Fruit fly (Drosophila melanogaster) whole organism, embryonic: Measurements from ENCODE around the gene Sik2.

Experiments
- ATbp ChIP-seq: fragments of 200-800 bp; sonication (Bioruptor generic); optimal IDR thresholded peaks from 2 replicates; lab custom pipeline; 2017; ENCODE audit warnings: missing biosample characterization, mild to moderate bottlenecking, missing genetic modification characterization, missing genetic modification reagents
- B-H1 ChIP-seq: fragments of 200-800 bp; sonication (Bioruptor generic); IDR thresholded peaks from 3 replicates; pipeline ENCODE4 v1.3.6; 2022; ENCODE audit warnings: missing biosample characterization, missing genetic modification characterization
- BEAF-32 ChIP-seq: fragments of 200-800 bp; sonication (Bioruptor generic); optimal IDR thresholded peaks from 3 replicates; lab custom pipeline; 2017; ENCODE audit warnings: missing biosample characterization, missing genetic modification characterization, mild to moderate bottlenecking, moderate library complexity, missing genetic modification reagents
- Bdp1 ChIP-seq: fragments of 200-800 bp; sonication (Bioruptor generic); optimal IDR thresholded peaks from 3 replicates; lab custom pipeline; 2016; ENCODE audit warnings: missing biosample characterization, missing genetic modification characterization
- CG11696 ChIP-seq: fragments of 200-800 bp; sonication (Bioruptor generic); IDR thresholded peaks from 2 replicates; pipeline ENCODE4 v1.3.6; 2022; ENCODE audit warnings: missing biosample characterization, missing genetic modification characterization
- CG12236 ChIP-seq: fragments of 200-800 bp; sonication (Bioruptor generic); optimal IDR thresholded peaks from 2 replicates; lab custom pipeline; 2016; ENCODE audit warnings: missing biosample characterization, missing genetic modification characterization
- CG1602 ChIP-seq: fragments of 200-800 bp; sonication (Bioruptor generic); optimal IDR thresholded peaks from 3 replicates; lab custom pipeline; 2016; ENCODE audit warnings: missing biosample characterization, missing genetic modification characterization
- CG18262 ChIP-seq: fragments of 200-800 bp; optimal IDR thresholded peaks from 3 replicates; lab custom pipeline; 2019; ENCODE audit warnings: missing biosample characterization, mild to moderate bottlenecking, missing genetic modification characterization, moderate library complexity
- CG18476 ChIP-seq: fragments of 200-800 bp; sonication (Bioruptor generic); optimal IDR thresholded peaks from 2 replicates; lab custom pipeline; 2016; ENCODE audit warnings: missing biosample characterization, mild to moderate bottlenecking, missing genetic modification characterization
- CG18619 ChIP-seq: fragments of 200-800 bp; sonication (Bioruptor generic); optimal IDR thresholded peaks from 3 replicates; lab custom pipeline; 2017; ENCODE audit warnings: missing biosample characterization, mild to moderate bottlenecking, missing genetic modification characterization
- CG33557 ChIP-seq: fragments of 200-800 bp; sonication (Bioruptor generic); optimal IDR thresholded peaks from 2 replicates; lab custom pipeline; 2019; ENCODE audit warnings: missing biosample characterization, mild to moderate bottlenecking, missing genetic modification characterization, moderate library complexity
- CG3838 ChIP-seq: fragments of 200-800 bp; sonication (Bioruptor generic); optimal IDR thresholded peaks from 3 replicates; lab custom pipeline; 2016; ENCODE audit warnings: missing biosample characterization, missing genetic modification characterization
- CG4424 ChIP-seq: fragments of 200-800 bp; sonication (Bioruptor generic); optimal IDR thresholded peaks from 3 replicates; lab custom pipeline; 2016; ENCODE audit warnings: missing biosample characterization, missing genetic modification characterization
- CG6689 ChIP-seq: fragments of 200-800 bp; sonication (Bioruptor generic); IDR thresholded peaks from 2 replicates; pipeline ENCODE4 v1.3.6; 2022; ENCODE audit warnings: missing biosample characterization, missing genetic modification characterization
- CG6813 ChIP-seq: fragments of 200-800 bp; sonication (Bioruptor generic); optimal IDR thresholded peaks from 2 replicates; lab custom pipeline; 2017; ENCODE audit warnings: missing biosample characterization, missing genetic modification characterization, mild to moderate bottlenecking, moderate library complexity, missing genetic modification reagents
- CG7987 ChIP-seq: fragments of 200-800 bp; sonication (Bioruptor generic); optimal IDR thresholded peaks from 2 replicates; lab custom pipeline; 2018; ENCODE audit warnings: missing biosample characterization, mild to moderate bottlenecking, missing genetic modification characterization, moderate library complexity
- CG9797 ChIP-seq: fragments of 200-800 bp; sonication (Bioruptor generic); optimal IDR thresholded peaks from 3 replicates; lab custom pipeline; 2018; ENCODE audit warnings: missing biosample characterization, mild to moderate bottlenecking, missing genetic modification characterization
- CG9817 ChIP-seq: fragments of 200-800 bp; sonication (Bioruptor generic); optimal IDR thresholded peaks from 2 replicates; lab custom pipeline; 2018; ENCODE audit warnings: missing biosample characterization, mild to moderate bottlenecking, missing genetic modification characterization, moderate library complexity
- Chrac-16 ChIP-seq: fragments of 200-800 bp; sonication (Bioruptor generic); optimal IDR thresholded peaks from 3 replicates; lab custom pipeline; 2016; ENCODE audit warnings: missing biosample characterization, missing genetic modification characterization
- Dref ChIP-seq: fragments of 200-800 bp; sonication (Bioruptor generic); IDR thresholded peaks from 2 replicates; pipeline ENCODE4 v1.3.6; 2022; ENCODE audit warnings: missing biosample characterization, missing genetic modification characterization
- Fer1 ChIP-seq: fragments of 200-800 bp; sonication (Bioruptor generic); optimal IDR thresholded peaks from 2 replicates; lab custom pipeline; 2017; ENCODE audit warnings: missing biosample characterization, mild to moderate bottlenecking, missing genetic modification characterization
- HLH4C ChIP-seq: fragments of 200-800 bp; sonication (Bioruptor generic); IDR thresholded peaks from 3 replicates; pipeline ENCODE4 v1.3.6; 2022; ENCODE audit warnings: missing biosample characterization, missing genetic modification characterization; ENCODE audit not compliant: partially characterized antibody
- Hmx ChIP-seq: fragments of 200-800 bp; sonication (Bioruptor generic); optimal IDR thresholded peaks from 2 replicates; lab custom pipeline; 2016; ENCODE audit warnings: missing biosample characterization, missing genetic modification characterization
- MESR4 ChIP-seq: fragments of 200-800 bp; sonication (Bioruptor generic); optimal IDR thresholded peaks from 2 replicates; lab custom pipeline; 2018; ENCODE audit warnings: missing biosample characterization, mild to moderate bottlenecking, missing genetic modification characterization, moderate library complexity
- NC2β ChIP-seq: fragments of 200-800 bp; sonication (Bioruptor generic); optimal IDR thresholded peaks from 2 replicates; lab custom pipeline; 2016; ENCODE audit warnings: missing biosample characterization, missing genetic modification characterization
- Oli ChIP-seq: fragments of 200-800 bp; sonication (Bioruptor generic); optimal IDR thresholded peaks from 2 replicates; lab custom pipeline; 2018; ENCODE audit warnings: missing biosample characterization, mild to moderate bottlenecking, missing genetic modification characterization, moderate library complexity
- Poxn ChIP-seq: fragments of 200-800 bp; sonication (Bioruptor generic); IDR thresholded peaks from 2 replicates; pipeline ENCODE4 v1.3.6; 2022; ENCODE audit warnings: missing biosample characterization, missing genetic modification characterization
- Rfx ChIP-seq: fragments of 200-800 bp; sonication (Bioruptor generic); IDR thresholded peaks from 2 replicates; pipeline ENCODE4 v1.3.6; 2022; ENCODE audit warnings: missing biosample characterization, missing genetic modification characterization
- Six4 ChIP-seq: fragments of 200-800 bp; sonication (Bioruptor generic); optimal IDR thresholded peaks from 2 replicates; lab custom pipeline; 2016; ENCODE audit warnings: missing biosample characterization, missing genetic modification characterization
- Ssrp ChIP-seq: fragments of 200-800 bp; sonication (Bioruptor generic); optimal IDR thresholded peaks from 2 replicates; lab custom pipeline; 2018; ENCODE audit warnings: missing biosample characterization, mild to moderate bottlenecking, missing genetic modification characterization, moderate library complexity
- Usf ChIP-seq: fragments of 200-800 bp; sonication (Bioruptor generic); optimal IDR thresholded peaks from 2 replicates; lab custom pipeline; 2017; ENCODE audit warnings: missing genotype, missing biosample characterization, missing genetic modification characterization
- Vsx1 ChIP-seq: fragments of 200-800 bp; sonication (Bioruptor generic); optimal IDR thresholded peaks from 2 replicates; lab custom pipeline; 2017; ENCODE audit warnings: missing biosample characterization, mild to moderate bottlenecking, missing genetic modification characterization, missing genetic modification reagents
- ap ChIP-seq: fragments of 200-800 bp; sonication (Bioruptor generic); IDR thresholded peaks from 2 replicates; pipeline ENCODE4 v1.3.6; 2022; ENCODE audit warnings: missing biosample characterization, missing genetic modification characterization
- cwo ChIP-seq: fragments of 200-800 bp; sonication (Bioruptor generic); optimal IDR thresholded peaks from 3 replicates; lab custom pipeline; 2017; ENCODE audit warnings: missing biosample characterization, missing genetic modification characterization, mild to moderate bottlenecking, moderate library complexity, missing genetic modification reagents
- danr ChIP-seq: fragments of 200-800 bp; sonication (Bioruptor generic); IDR thresholded peaks from 2 replicates; pipeline ENCODE4 v1.3.6; 2022; ENCODE audit warnings: missing biosample characterization, missing genetic modification characterization
- dati ChIP-seq: fragments of 200-800 bp; sonication (Bioruptor generic); IDR thresholded peaks from 2 replicates; pipeline ENCODE4 v1.3.6; 2022; ENCODE audit warnings: missing biosample characterization, missing genetic modification characterization
- dysf ChIP-seq: fragments of 200-800 bp; sonication (Bioruptor generic); IDR thresholded peaks from 3 replicates; pipeline ENCODE4 v1.3.6; 2022; ENCODE audit warnings: missing biosample characterization, missing genetic modification characterization
- emc ChIP-seq: fragments of 200-800 bp; sonication (Bioruptor generic); optimal IDR thresholded peaks from 2 replicates; lab custom pipeline; 2016; ENCODE audit warnings: missing biosample characterization, missing genetic modification characterization
- eyg ChIP-seq: fragments of 200-800 bp; sonication (Bioruptor generic); optimal IDR thresholded peaks from 3 replicates; lab custom pipeline; 2016; ENCODE audit warnings: missing biosample characterization, missing genetic modification characterization
- gsb-n ChIP-seq: fragments of 200-800 bp; sonication (Bioruptor generic); optimal IDR thresholded peaks from 3 replicates; lab custom pipeline; 2018; ENCODE audit warnings: missing biosample characterization, mild to moderate bottlenecking, missing genetic modification characterization
- h ChIP-seq: fragments of >200 bp; optimal IDR thresholded peaks from 2 replicates; lab custom pipeline; 2017
- hbn ChIP-seq: fragments of 200-800 bp; sonication (Bioruptor generic); IDR thresholded peaks from 2 replicates; pipeline ENCODE4 v1.3.6; 2022; ENCODE audit warnings: missing biosample characterization, missing genetic modification characterization; ENCODE audit not compliant: partially characterized antibody
- kah ChIP-seq: fragments of 200-800 bp; sonication (Bioruptor generic); optimal IDR thresholded peaks from 2 replicates; lab custom pipeline; 2018; ENCODE audit warnings: missing biosample characterization, mild to moderate bottlenecking, missing genetic modification characterization
- klu ChIP-seq: fragments of 200-800 bp; sonication (Bioruptor generic); IDR thresholded peaks from 2 replicates; pipeline ENCODE4 v1.3.6; 2022; ENCODE audit warnings: missing biosample characterization, missing genetic modification characterization
- nom ChIP-seq: fragments of 200-800 bp; sonication (Bioruptor generic); optimal IDR thresholded peaks from 2 replicates; lab custom pipeline; 2017; ENCODE audit warnings: missing biosample characterization, missing genetic modification characterization, mild to moderate bottlenecking, moderate library complexity, missing genetic modification reagents
- schlank ChIP-seq: fragments of 200-800 bp; sonication (Bioruptor generic); optimal IDR thresholded peaks from 2 replicates; lab custom pipeline; 2018; ENCODE audit warnings: missing biosample characterization, mild to moderate bottlenecking, missing genetic modification characterization
- sna ChIP-seq: fragments of 200-800 bp; sonication (Bioruptor generic); IDR thresholded peaks from 2 replicates; pipeline ENCODE4 v1.3.6; 2022; ENCODE audit warnings: missing biosample characterization, missing genetic modification characterization; ENCODE audit not compliant: partially characterized antibody
- so ChIP-seq: fragments of 200-800 bp; sonication (Bioruptor generic); IDR thresholded peaks from 3 replicates; pipeline ENCODE4 v1.3.6; 2022; ENCODE audit warnings: missing biosample characterization, missing genetic modification characterization
- toy ChIP-seq: fragments of 200-800 bp; sonication (Bioruptor generic); IDR thresholded peaks from 2 replicates; pipeline ENCODE4 v1.3.6; 2022; ENCODE audit warnings: missing biosample characterization, missing genetic modification characterization
- vnd ChIP-seq: fragments of 200-800 bp; sonication (Bioruptor generic); IDR thresholded peaks from 3 replicates; pipeline ENCODE4 v1.3.6; 2022; ENCODE audit warnings: missing biosample characterization, missing genetic modification characterization; ENCODE audit not compliant: partially characterized antibody

The Sik2 gene

dm6 chrX:2009453-2010009 is 52.2 kb downstream of the Sik2 start (continued):
- TF ChIP-seq dysf (GFP tag; lab: Robert Waterston, UW) = peak; percentile 68
- no peak; the same call in 1 of the 3 replicates for TF ChIP-seq B-H1 (GFP tag; lab: Robert Waterston, UW)
- TF ChIP-seq dati (GFP tag; lab: Robert Waterston, UW) = no peak
- TF ChIP-seq CG6689 = peak; percentile 65
- peak; percentile 22 for TF ChIP-seq BEAF-32
- TF ChIP-seq CG7987 = no peak
- TF ChIP-seq CG33557 = peak; percentile 53
- TF ChIP-seq NC2β (GFP tag; lab: Kevin White, UChicago) = peak; percentile 69
- TF ChIP-seq Usf (GFP tag; lab: Kevin White, UChicago) = peak; percentile 84
- peak; percentile 57 for TF ChIP-seq gsb-n
- TF ChIP-seq nom = no peak
- no peak for TF ChIP-seq sna
- no peak for TF ChIP-seq CG9797 (GFP tag; lab: Kevin White, UChicago)
- TF ChIP-seq Bdp1 (GFP tag; lab: Kevin White, UChicago) = peak; percentile 13
- TF ChIP-seq CG18619 (GFP tag; lab: Kevin White, UChicago) = peak; percentile 86
- TF ChIP-seq klu (GFP tag; lab: Robert Waterston, UW) = peak; percentile 30; the same call in 1 of the 2 replicates
- peak; percentile 36 for TF ChIP-seq cwo
- TF ChIP-seq Vsx1 = peak; percentile 29
- peak; percentile 85 for TF ChIP-seq Oli (tag; lab: Kevin White, UChicago)
- TF ChIP-seq so = peak; percentile 65; the same call in 1 of the 3 replicates
- TF ChIP-seq Chrac-16 (GFP tag; lab: Kevin White, UChicago) = peak; percentile 54
- TF ChIP-seq Ssrp (tag; lab: Kevin White, UChicago) = peak; percentile 76
- TF ChIP-seq Six4 (GFP tag; lab: Kevin White, UChicago) = peak; percentile 44
- TF ChIP-seq CG3838 (GFP tag; lab: Kevin White, UChicago) = peak; percentile 51
- TF ChIP-seq danr (GFP tag; lab: Robert Waterston, UW) = peak; percentile 49; the same call in 1 of the 2 replicates
- peak; percentile 9 for TF ChIP-seq CG12236 (GFP tag; lab: Kevin White, UChicago)
- TF ChIP-seq CG11696 (GFP tag; lab: Robert Waterston, UW) = no peak
- TF ChIP-seq vnd (GFP tag; lab: Robert Waterston, UW) = no peak
- TF ChIP-seq Dref (GFP tag; lab: Robert Waterston, UW) = peak; percentile 28; the same call in 1 of the 2 replicates
- no peak for TF ChIP-seq HLH4C (GFP tag; lab: Robert Waterston, UW)
- TF ChIP-seq emc = no peak
- TF ChIP-seq hbn = no peak
- TF ChIP-seq h (lab: Kevin White, UChicago) = no peak
- TF ChIP-seq ATbp = peak; percentile 16
- no peak for TF ChIP-seq ap
- TF ChIP-seq CG18262 (tag; lab: Kevin White, UChicago) = peak; percentile 86
- TF ChIP-seq Hmx (GFP tag; lab: Kevin White, UChicago) = peak; percentile 71
- no peak for TF ChIP-seq MESR4 (GFP tag; lab: Kevin White, UChicago)
- peak; percentile 81 for TF ChIP-seq CG4424 (GFP tag; lab: Kevin White, UChicago)
- no peak for TF ChIP-seq CG6813 (GFP tag; lab: Kevin White, UChicago)
- TF ChIP-seq schlank (tag; lab: Kevin White, UChicago) = peak; percentile 15
- TF ChIP-seq CG18476 (GFP tag; lab: Kevin White, UChicago) = peak; percentile 83
- TF ChIP-seq CG9817 (tag; lab: Kevin White, UChicago) = peak; percentile 73
- peak; percentile 72 for TF ChIP-seq CG1602 (GFP tag; lab: Kevin White, UChicago)
- TF ChIP-seq Poxn (GFP tag; lab: Robert Waterston, UW) = 0 out of 2 replicates have a peak, but pooled peaks have one; percentile 11
- TF ChIP-seq eyg = peak; percentile 55
- peak; percentile 64 for TF ChIP-seq Rfx (GFP tag; lab: Robert Waterston, UW)
- TF ChIP-seq kah (GFP tag; lab: Kevin White, UChicago) = no peak
- TF ChIP-seq toy = 0 out of 2 replicates have a peak, but pooled peaks have one; percentile 11
- TF ChIP-seq Fer1 (GFP tag; lab: Kevin White, UChicago) = peak; percentile 48
